Worm (Caenorhabditis elegans): ENCODE measurements around the gene nhr-260.

The nhr-260 gene

ce11 chrV:1495752-1496151 lies 15.7 kb downstream of the nhr-260 start:
- peak; percentile 16 for TF ChIP-seq ceh-48 (tag; optimal IDR thresholded peaks at IDR 0.05)
- TF ChIP-seq eyg-1 (tag; optimal IDR thresholded peaks at IDR 0.05): no peak
- no peak for TF ChIP-seq Y22D7AL.16 (tag; optimal IDR thresholded peaks at IDR 0.05)
- TF ChIP-seq ztf-16 (tag; optimal IDR thresholded peaks at IDR 0.05): no peak
- TF ChIP-seq odd-2 (tag; optimal IDR thresholded peaks at IDR 0.05): no peak
- no peak for TF ChIP-seq elt-2 (tag; optimal IDR thresholded peaks at IDR 0.05)

ce11 chrV:1495334-1495733 lies 16.1 kb downstream of the nhr-260 start, which contains the start of gene C38C3.3:
TSS of gene C38C3.3 (plus strand) at chrV:1495634.
- TF ChIP-seq ceh-48 (tag; optimal IDR thresholded peaks at IDR 0.05) (no peak), ceh-30 (tag; optimal IDR thresholded peaks at IDR 0.05) (no peak), pqm-1 (tag; optimal IDR thresholded peaks at IDR 0.05) (no peak), lim-6 (tag; optimal IDR thresholded peaks at IDR 0.05) (no peak), gmeb-2 (tag; optimal IDR thresholded peaks at IDR 0.05) (no peak), npax-4 (tag; optimal IDR thresholded peaks at IDR 0.05) (no peak), Y22D7AL.16 (tag; optimal IDR thresholded peaks at IDR 0.05) (no peak), C38D4.7 (GFP tag; optimal IDR thresholded peaks at IDR 0.05) (no peak)

DNA sequence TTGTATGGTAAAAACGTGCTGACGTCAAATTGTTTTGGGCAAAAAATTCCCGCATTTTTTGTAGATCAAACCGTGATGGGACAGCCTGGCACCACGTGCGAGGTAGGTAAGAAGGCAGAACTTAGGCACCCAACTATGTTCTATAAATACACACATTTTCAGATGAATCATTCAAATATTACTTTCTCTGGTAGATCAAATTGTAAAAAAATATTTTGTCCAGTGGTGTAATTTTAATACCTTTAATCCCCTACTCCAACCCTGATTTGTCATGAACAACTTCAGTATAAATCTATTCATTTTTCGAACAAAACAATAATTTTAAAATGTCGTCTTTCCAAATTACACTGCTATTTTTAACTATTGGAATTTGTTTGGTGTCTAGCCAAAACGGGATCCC lies 17.0 kb downstream of the nhr-260 start, which contains the start of gene spig-7:
TSS of gene spig-7 (plus strand) at position 301 of the 400 bp plus-strand sequence.
- TF ChIP-seq npax-4 (tag; optimal IDR thresholded peaks at IDR 0.05) (no peak), ceh-31 (tag; optimal IDR thresholded peaks at IDR 0.05) (no peak), nhr-232 (tag; optimal IDR thresholded peaks at IDR 0.05) (no peak), pag-3 (tag; optimal IDR thresholded peaks at IDR 0.05; ENCODE audit: borderline replicate concordance) (no peak), ceh-9 (tag; optimal IDR thresholded peaks at IDR 0.05) (no peak), hlh-8 (tag; optimal IDR thresholded peaks at IDR 0.05) (no peak), Y22D7AL.16 (tag; optimal IDR thresholded peaks at IDR 0.05) (no peak), pax-1 (tag; optimal IDR thresholded peaks at IDR 0.05) (no peak), sox-2 (GFP tag; IDR thresholded peaks at IDR 0.05) (no peak), unc-86 (tag; optimal IDR thresholded peaks at IDR 0.05) (no peak), ceh-18 (tag; optimal IDR thresholded peaks at IDR 0.05) (no peak), ref-2 (tag; optimal IDR thresholded peaks at IDR 0.05) (no peak), madf-2 (tag; optimal IDR thresholded peaks at IDR 0.05) (no peak), ceh-30 (tag; optimal IDR thresholded peaks at IDR 0.05) (no peak), ceh-2 (tag; optimal IDR thresholded peaks at IDR 0.05) (no peak), elt-2 (tag; optimal IDR thresholded peaks at IDR 0.05) (no peak)

DNA sequence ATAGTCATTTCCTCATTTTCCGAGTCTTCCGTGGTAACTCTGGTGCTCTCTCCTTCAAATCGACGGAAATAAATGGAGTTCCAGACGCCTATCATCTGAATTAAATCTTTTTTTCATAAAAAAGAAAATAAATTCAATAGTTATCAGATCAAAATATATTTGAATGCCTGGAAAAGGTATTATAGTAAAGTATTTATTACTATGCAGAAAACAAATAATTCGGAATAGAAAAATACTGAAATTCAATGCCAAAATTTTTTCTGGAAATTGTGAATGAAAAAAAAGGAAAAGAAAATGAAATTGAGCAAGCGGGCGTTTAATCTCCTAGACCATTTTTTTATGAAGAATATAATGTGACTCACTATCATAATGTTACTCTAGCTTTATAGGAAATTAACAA lies 19.9 kb downstream of the nhr-260 start, which contains the start of gene C38C3.6:
TSS of gene C38C3.6 (minus strand) at position 101 of the 400 bp plus-strand sequence.
- TF ChIP-seq Y22D7AL.16 (tag; optimal IDR thresholded peaks at IDR 0.05) (no peak), ceh-6 (GFP tag; optimal IDR thresholded peaks at IDR 0.05) (no peak), elt-4 (tag; optimal IDR thresholded peaks at IDR 0.05) (no peak), tbx-2 (tag; optimal IDR thresholded peaks at IDR 0.05) (no peak), ceh-31 (tag; optimal IDR thresholded peaks at IDR 0.05) (no peak), hlh-8 (tag; optimal IDR thresholded peaks at IDR 0.05) (no peak), ahr-1 (tag; optimal IDR thresholded peaks at IDR 0.05) (no peak), hlh-13 (GFP tag; optimal IDR thresholded peaks at IDR 0.05) (no peak), hlh-15 (tag; optimal IDR thresholded peaks at IDR 0.05) (no peak), ttx-3 (tag; optimal IDR thresholded peaks at IDR 0.05) (no peak), nhr-11 (tag; optimal IDR thresholded peaks at IDR 0.05) (no peak), fkh-10 (GFP tag; optimal IDR thresholded peaks at IDR 0.05) (no peak), pha-4 (tag; optimal IDR thresholded peaks at IDR 0.05) (no peak), gmeb-2 (tag; optimal IDR thresholded peaks at IDR 0.05) (no peak), tbx-7 (tag; optimal IDR thresholded peaks at IDR 0.05) (no peak), unc-86 (tag; optimal IDR thresholded peaks at IDR 0.05) (no peak), ceh-22 (tag; optimal IDR thresholded peaks at IDR 0.05) (no peak), rnt-1 (tag; optimal IDR thresholded peaks at IDR 0.05) (no peak), ref-2 (tag; optimal IDR thresholded peaks at IDR 0.05) (no peak)

All from whole organism, late embryonic.